Worm (Caenorhabditis elegans): ENCODE measurements around the gene sftb-1.

- no peak for TF ChIP-seq lim-6 (tag; optimal IDR thresholded peaks at IDR 0.05)
- no peak for TF ChIP-seq ama-1 (optimal IDR thresholded peaks at IDR 0.05)
- no peak for TF ChIP-seq ceh-34 (tag; optimal IDR thresholded peaks at IDR 0.05)
- no peak for TF ChIP-seq ceh-9 (tag; optimal IDR thresholded peaks at IDR 0.05)
- no peak for TF ChIP-seq fkh-10 (GFP tag; optimal IDR thresholded peaks at IDR 0.05)
- no peak for TF ChIP-seq ref-2 (tag; optimal IDR thresholded peaks at IDR 0.05)
- no peak for TF ChIP-seq npax-4 (tag; optimal IDR thresholded peaks at IDR 0.05)
- no peak for TF ChIP-seq pqm-1 (tag; optimal IDR thresholded peaks at IDR 0.05)
- no peak for TF ChIP-seq F13H6.1 (tag; optimal IDR thresholded peaks at IDR 0.05)
- TF ChIP-seq unc-55 (GFP tag; optimal IDR thresholded peaks at IDR 0.05), result no peak
- no peak for TF ChIP-seq pax-1 (tag; optimal IDR thresholded peaks at IDR 0.05)
- no peak for TF ChIP-seq unc-42 (tag; optimal IDR thresholded peaks at IDR 0.05)
- no peak for TF ChIP-seq lin-11 (tag; optimal IDR thresholded peaks at IDR 0.05)
Measured at ce11 chrIII:4243461-4243860, 25.6 kb downstream of the sftb-1 start, which contains the start of gene mrpl-21.
